Fruit fly (Drosophila melanogaster): ENCODE measurements around the gene ppk16.

The ppk16 gene

DNA sequence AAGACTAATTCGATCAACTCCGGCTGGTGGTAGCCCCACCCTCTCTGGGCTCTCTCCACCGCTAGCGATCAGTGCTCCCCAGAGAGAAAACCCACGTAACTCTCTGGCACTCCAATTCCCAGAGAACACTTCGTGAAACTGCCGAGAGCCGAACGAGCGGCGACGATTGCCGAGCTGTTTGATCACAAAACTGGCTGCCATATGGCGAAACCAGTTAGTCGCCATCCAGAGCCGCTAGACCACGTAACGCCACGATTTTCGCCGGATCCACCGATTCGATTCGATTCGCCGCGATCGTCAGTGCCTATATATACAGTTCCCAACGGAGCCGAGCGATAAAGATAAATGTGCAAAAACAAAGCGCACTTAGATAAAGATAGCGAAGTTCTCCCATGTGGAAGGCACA, 7.3 kb upstream of the ppk16 start, which contains the start of gene IP3K1 (continued):
- TF ChIP-seq CG1529 (GFP tag; optimal IDR thresholded peaks at IDR 0.05) (peak; percentile 13), Adf1 (GFP tag; IDR thresholded peaks at IDR 0.05) (peak; percentile 45; the same call in 1 of the 2 replicates), Ets97D (GFP tag; optimal IDR thresholded peaks at IDR 0.05) (no peak), gcm (GFP tag; optimal IDR thresholded peaks at IDR 0.05) (peak; percentile 59), Bdp1 (GFP tag; optimal IDR thresholded peaks at IDR 0.05) (no peak), CG7839 (tag; optimal IDR thresholded peaks at IDR 0.05) (peak; percentile 17), cas (GFP tag; IDR thresholded peaks at IDR 0.05) (no peak), vvl (GFP tag; IDR thresholded peaks at IDR 0.05) (peak; percentile 79), CG6791 (GFP tag; IDR thresholded peaks at IDR 0.05; ENCODE audit: partially characterized antibody) (peak; percentile 64; the same call in 1 of the 3 replicates), CG16863 (GFP tag; optimal IDR thresholded peaks at IDR 0.05) (no peak), Camta (GFP tag; optimal IDR thresholded peaks at IDR 0.05) (no peak), ase (GFP tag; IDR thresholded peaks at IDR 0.05) (peak; percentile 48; the same call in 2 of the 3 replicates), NC2β (GFP tag; optimal IDR thresholded peaks at IDR 0.05) (peak; percentile 16), CG11247 (GFP tag; IDR thresholded peaks at IDR 0.05) (peak; percentile 48; the same call in 1 of the 2 replicates), inv (GFP tag; IDR thresholded peaks at IDR 0.05; ENCODE audit: partially characterized antibody) (peak; percentile 39; the same call in 1 of the 2 replicates), gt (GFP tag; IDR thresholded peaks at IDR 0.05) (no peak), CG10959 (GFP tag; IDR thresholded peaks at IDR 0.05) (no peak), CG6854 (GFP tag; optimal IDR thresholded peaks at IDR 0.05) (peak; percentile 0), bowl (GFP tag; IDR thresholded peaks at IDR 0.05) (peak; percentile 61; the same call in 1 of the 2 replicates), her (GFP tag; optimal IDR thresholded peaks at IDR 0.05) (peak; percentile 61), zf30C (GFP tag; optimal IDR thresholded peaks at IDR 0.05) (no peak), Ssrp (tag; optimal IDR thresholded peaks at IDR 0.05) (no peak), Chrac-16 (GFP tag; optimal IDR thresholded peaks at IDR 0.05) (no peak), twi (tag; optimal IDR thresholded peaks at IDR 0.05) (peak; percentile 63), Ets65A (GFP tag) (no peak), Oli (tag; optimal IDR thresholded peaks at IDR 0.05) (no peak), E2f1 (GFP tag; IDR thresholded peaks at IDR 0.05) (peak; percentile 30; the same call in 1 of the 2 replicates), lilli (GFP tag; optimal IDR thresholded peaks at IDR 0.05) (peak; percentile 16), CG31441 (GFP tag; IDR thresholded peaks at IDR 0.05) (no peak; the same call in 1 of the 2 replicates), chinmo (GFP tag; IDR thresholded peaks at IDR 0.05; ENCODE audit: partially characterized antibody) (peak; percentile 96; the same call in 3 of the 4 replicates), CG4360 (GFP tag; IDR thresholded peaks at IDR 0.05) (peak; percentile 16; the same call in 1 of the 2 replicates), CG14014 (GFP tag; IDR thresholded peaks at IDR 0.05) (no peak; the same call in 1 of the 2 replicates), Awh (GFP tag; IDR thresholded peaks at IDR 0.05) (peak; percentile 44; the same call in 1 of the 2 replicates), CrebB (tag; optimal IDR thresholded peaks at IDR 0.05) (peak; percentile 61), cg (GFP tag; optimal IDR thresholded peaks at IDR 0.05) (no peak), hkb (optimal IDR thresholded peaks at IDR 0.05) (no peak), hkb (GFP tag; IDR thresholded peaks at IDR 0.05) (peak; percentile 63; the same call in 1 of the 2 replicates), sim (GFP tag; IDR thresholded peaks at IDR 0.05) (no peak), dm (GFP tag; optimal IDR thresholded peaks at IDR 0.05) (no peak), CG10654 (GFP tag; optimal IDR thresholded peaks at IDR 0.05) (no peak), lola (GFP tag; optimal IDR thresholded peaks at IDR 0.05) (no peak), unc-4 (GFP tag; IDR thresholded peaks at IDR 0.05; ENCODE audit: partially characterized antibody) (peak; percentile 60), TFAM (GFP tag; optimal IDR thresholded peaks at IDR 0.05) (no peak), fru (optimal IDR thresholded peaks at IDR 0.05) (no peak), HmgZ (tag; optimal IDR thresholded peaks at IDR 0.05) (peak; percentile 73), CG7928 (GFP tag; optimal IDR thresholded peaks at IDR 0.05) (no peak), CG17802 (tag; optimal IDR thresholded peaks at IDR 0.05) (no peak), MBD-R2 (GFP tag; IDR thresholded peaks at IDR 0.05) (no peak; the same call in 1 of the 2 replicates), tx (GFP tag; optimal IDR thresholded peaks at IDR 0.05) (peak; percentile 66), CG15601 (tag; optimal IDR thresholded peaks at IDR 0.05) (peak; percentile 39), phol (tag; optimal IDR thresholded peaks at IDR 0.05) (no peak)
